Fruit fly (Drosophila melanogaster): Measurements from ENCODE around the gene mrn.

Gene mrn

DNA sequence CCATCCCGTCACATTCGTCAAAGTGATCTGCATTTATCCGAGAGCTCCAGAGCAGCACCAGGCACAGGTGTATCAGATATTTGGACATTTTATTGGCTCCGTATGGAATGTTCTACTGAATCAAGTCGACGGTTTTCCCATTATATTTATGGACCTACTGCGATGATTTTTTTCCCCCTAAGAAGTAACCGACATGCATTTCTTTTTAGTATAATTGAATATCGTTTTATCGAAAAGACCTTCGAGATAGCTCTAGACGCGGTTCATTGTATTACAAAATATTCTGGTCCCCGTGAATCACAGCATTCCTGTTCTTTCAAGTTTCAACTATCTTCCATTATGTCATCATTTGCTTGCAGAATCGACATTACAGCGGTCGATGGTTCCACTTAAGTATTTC is 51.2 kb downstream of the mrn start, which contains the start of gene obst-H:
TSS of gene obst-H (minus strand) at position 101 of the 400 bp plus-strand sequence.
- TF ChIP-seq Crg-1 (GFP tag; optimal IDR thresholded peaks at IDR 0.05) (no peak), toe (GFP tag; optimal IDR thresholded peaks at IDR 0.05) (no peak), CG1620 (GFP tag; optimal IDR thresholded peaks at IDR 0.05) (no peak), Hr96 (GFP tag; optimal IDR thresholded peaks at IDR 0.05) (no peak), tj (GFP tag; optimal IDR thresholded peaks at IDR 0.05) (no peak), CG14711 (tag; optimal IDR thresholded peaks at IDR 0.05) (no peak), CG7101 (tag; optimal IDR thresholded peaks at IDR 0.05) (no peak), CG7045 (GFP tag; optimal IDR thresholded peaks at IDR 0.05) (no peak)

All from whole organism, adult.